Fruit fly (Drosophila melanogaster) whole organism, embryonic: ENCODE measurements around the gene Dhdds.

ENCODE experiments used
- Antp ChIP-seq: fragments of 200-800 bp; sonication (Bioruptor generic); optimal IDR thresholded peaks from 3 replicates; lab custom pipeline; 2016; ENCODE audit warnings: missing biosample characterization, missing genetic modification characterization
- Bdp1 ChIP-seq: fragments of 200-800 bp; sonication (Bioruptor generic); optimal IDR thresholded peaks from 3 replicates; lab custom pipeline; 2016; ENCODE audit warnings: missing biosample characterization, missing genetic modification characterization
- CG10431 ChIP-seq: fragments of 200-800 bp; sonication (Bioruptor generic); optimal IDR thresholded peaks from 3 replicates; lab custom pipeline; 2018; ENCODE audit warnings: missing biosample characterization, mild to moderate bottlenecking, missing genetic modification characterization
- CG10462 ChIP-seq: fragments of 200-800 bp; sonication (Bioruptor generic); optimal IDR thresholded peaks from 2 replicates; lab custom pipeline; 2016; ENCODE audit warnings: missing biosample characterization, missing genetic modification characterization
- CG12155 ChIP-seq: fragments of 200-800 bp; sonication (Bioruptor generic); optimal IDR thresholded peaks from 3 replicates; lab custom pipeline; 2016; ENCODE audit warnings: missing biosample characterization, missing genetic modification characterization
- CG12299 ChIP-seq: fragments of 200-800 bp; sonication (Bioruptor generic); optimal IDR thresholded peaks from 2 replicates; lab custom pipeline; 2018; ENCODE audit warnings: missing biosample characterization, mild to moderate bottlenecking, missing genetic modification characterization
- CG12769 ChIP-seq: fragments of 200-800 bp; sonication (Bioruptor generic); optimal IDR thresholded peaks from 2 replicates; lab custom pipeline; 2019; ENCODE audit warnings: missing biosample characterization, mild to moderate bottlenecking, missing genetic modification characterization, moderate library complexity
- CG13775 ChIP-seq: fragments of 200-800 bp; sonication (Bioruptor generic); optimal IDR thresholded peaks from 3 replicates; lab custom pipeline; 2017; ENCODE audit warnings: missing biosample characterization, mild to moderate bottlenecking, missing genetic modification characterization
- CG14050 ChIP-seq: fragments of 200-800 bp; sonication (Bioruptor generic); IDR thresholded peaks from 3 replicates; pipeline ENCODE4 v1.3.6; 2022; ENCODE audit warnings: missing biosample characterization, missing genetic modification characterization
- CG16779 ChIP-seq: fragments of 200-800 bp; sonication (Bioruptor generic); IDR thresholded peaks from 2 replicates; pipeline ENCODE4 v1.3.6; 2022; ENCODE audit warnings: missing biosample characterization, missing genetic modification characterization
- CG17359 ChIP-seq: fragments of 200-800 bp; sonication (Bioruptor generic); optimal IDR thresholded peaks from 3 replicates; lab custom pipeline; 2018; ENCODE audit warnings: missing biosample characterization, mild to moderate bottlenecking, missing genetic modification characterization, moderate library complexity
- CG17385 ChIP-seq: fragments of 200-800 bp; sonication (Bioruptor generic); optimal IDR thresholded peaks from 3 replicates; lab custom pipeline; 2018; ENCODE audit warnings: missing biosample characterization, mild to moderate bottlenecking, missing genetic modification characterization
- CG18262 ChIP-seq: fragments of 200-800 bp; optimal IDR thresholded peaks from 3 replicates; lab custom pipeline; 2019; ENCODE audit warnings: missing biosample characterization, mild to moderate bottlenecking, missing genetic modification characterization, moderate library complexity
- CG18599 ChIP-seq: fragments of 200-800 bp; sonication (Bioruptor generic); optimal IDR thresholded peaks from 3 replicates; lab custom pipeline; 2017; ENCODE audit warnings: missing biosample characterization, missing genetic modification characterization, mild to moderate bottlenecking, moderate library complexity, missing genetic modification reagents
- CG18764 ChIP-seq: fragments of 200-800 bp; sonication (Bioruptor generic); optimal IDR thresholded peaks from 3 replicates; lab custom pipeline; 2016; ENCODE audit warnings: missing biosample characterization, missing genetic modification characterization
- CG2202 ChIP-seq: fragments of 200-800 bp; sonication (Bioruptor generic); optimal IDR thresholded peaks from 2 replicates; lab custom pipeline; 2018; ENCODE audit warnings: missing biosample characterization, mild to moderate bottlenecking, missing genetic modification characterization
- CG30403 ChIP-seq: fragments of 200-800 bp; sonication (Bioruptor generic); optimal IDR thresholded peaks from 3 replicates; lab custom pipeline; 2016; ENCODE audit warnings: missing biosample characterization, missing genetic modification characterization
- CG3065 ChIP-seq: fragments of 200-800 bp; sonication (Bioruptor generic); optimal IDR thresholded peaks from 2 replicates; lab custom pipeline; 2016; ENCODE audit warnings: missing biosample characterization, missing genetic modification characterization
- CG32772 ChIP-seq: fragments of 200-800 bp; sonication (Bioruptor generic); IDR thresholded peaks from 2 replicates; pipeline ENCODE4 v1.3.6; 2022; ENCODE audit warnings: missing biosample characterization, missing genetic modification characterization
- CG3838 ChIP-seq: fragments of 200-800 bp; sonication (Bioruptor generic); optimal IDR thresholded peaks from 3 replicates; lab custom pipeline; 2016; ENCODE audit warnings: missing biosample characterization, missing genetic modification characterization
- CG6689 ChIP-seq: fragments of 200-800 bp; sonication (Bioruptor generic); IDR thresholded peaks from 2 replicates; pipeline ENCODE4 v1.3.6; 2022; ENCODE audit warnings: missing biosample characterization, missing genetic modification characterization
- CG6765 ChIP-seq: fragments of 200-800 bp; sonication (Bioruptor generic); optimal IDR thresholded peaks from 3 replicates; lab custom pipeline; 2017; ENCODE audit warnings: missing biosample characterization, mild to moderate bottlenecking, missing genetic modification characterization
- CG7271 ChIP-seq: fragments of 200-800 bp; sonication (Bioruptor generic); optimal IDR thresholded peaks from 2 replicates; lab custom pipeline; 2018; ENCODE audit warnings: missing biosample characterization, mild to moderate bottlenecking, missing genetic modification characterization, moderate library complexity
- CG7987 ChIP-seq: fragments of 200-800 bp; sonication (Bioruptor generic); optimal IDR thresholded peaks from 2 replicates; lab custom pipeline; 2018; ENCODE audit warnings: missing biosample characterization, mild to moderate bottlenecking, missing genetic modification characterization, moderate library complexity
- CHES-1-like ChIP-seq: fragments of 200-800 bp; sonication (Bioruptor generic); optimal IDR thresholded peaks from 2 replicates; lab custom pipeline; 2016; ENCODE audit warnings: missing biosample characterization, missing genetic modification characterization
- Dip2 ChIP-seq: fragments of 200-800 bp; sonication (Bioruptor generic); IDR thresholded peaks from 2 replicates; pipeline ENCODE4 v1.3.6; 2022; ENCODE audit warnings: missing biosample characterization, missing genetic modification characterization
- Dp ChIP-seq: fragments of 200-800 bp; sonication (Bioruptor generic); optimal IDR thresholded peaks from 2 replicates; lab custom pipeline; 2018; ENCODE audit warnings: missing biosample characterization, mild to moderate bottlenecking, missing genetic modification characterization, moderate library complexity
- MESR4 ChIP-seq: fragments of 200-800 bp; sonication (Bioruptor generic); optimal IDR thresholded peaks from 2 replicates; lab custom pipeline; 2018; ENCODE audit warnings: missing biosample characterization, mild to moderate bottlenecking, missing genetic modification characterization, moderate library complexity
- NC2β ChIP-seq: fragments of 200-800 bp; sonication (Bioruptor generic); optimal IDR thresholded peaks from 2 replicates; lab custom pipeline; 2016; ENCODE audit warnings: missing biosample characterization, missing genetic modification characterization
- Ravus ChIP-seq: fragments of 200-800 bp; sonication (Bioruptor generic); IDR thresholded peaks from 2 replicates; pipeline ENCODE4 v1.3.6; 2022; ENCODE audit warnings: missing biosample characterization, missing genetic modification characterization
- Scr ChIP-seq: fragments of 200-800 bp; sonication (Bioruptor generic); IDR thresholded peaks from 2 replicates; pipeline ENCODE4 v1.3.6; 2022; ENCODE audit warnings: missing biosample characterization, missing genetic modification characterization; ENCODE audit not compliant: partially characterized antibody
- Stat92E ChIP-seq, 3 experiments: fragments of >200 bp in 2 of 3; fragments of 200-800 bp in 1 of 3; sonication (Bioruptor generic) in 1 of 3; optimal IDR thresholded peaks; 2 replicates each; lab custom pipeline; 2017 to 2019; ENCODE audit warnings: missing biosample characterization in 3 of 3, missing genetic modification characterization in 3 of 3, mild to moderate bottlenecking in 1 of 3, moderate library complexity in 1 of 3
- Trl ChIP-seq, 3 experiments: fragments of >200 bp in 2 of 3; fragments of 200-800 bp in 1 of 3; sonication (Bioruptor generic) in 1 of 3; optimal IDR thresholded peaks; 2 replicates in 1 of 3; 3 replicates in 2 of 3; lab custom pipeline; 2016 to 2017; ENCODE audit warnings: missing biosample characterization in 1 of 3, missing genetic modification characterization in 1 of 3
- Xrp1 ChIP-seq: fragments of 200-800 bp; sonication (Bioruptor generic); IDR thresholded peaks from 2 replicates; pipeline ENCODE4 v1.3.6; 2022; ENCODE audit warnings: missing biosample characterization, missing genetic modification characterization
- bsh ChIP-seq, 2 experiments: fragments of 200-800 bp; sonication (Bioruptor generic); optimal IDR thresholded peaks; 2 replicates each; lab custom pipeline; 2017 to 2018; ENCODE audit warnings: mild to moderate bottlenecking in 2 of 2, missing biosample characterization in 2 of 2, missing genetic modification characterization in 2 of 2, moderate library complexity in 1 of 2
- chinmo ChIP-seq: fragments of 200-800 bp; sonication (Bioruptor generic); IDR thresholded peaks from 4 replicates; pipeline ENCODE4 v1.3.6; 2022; ENCODE audit warnings: missing biosample characterization, missing genetic modification characterization; ENCODE audit not compliant: partially characterized antibody
- dysf ChIP-seq: fragments of 200-800 bp; sonication (Bioruptor generic); IDR thresholded peaks from 3 replicates; pipeline ENCODE4 v1.3.6; 2022; ENCODE audit warnings: missing biosample characterization, missing genetic modification characterization
- en ChIP-seq: fragments of 200-800 bp; sonication (Bioruptor generic); optimal IDR thresholded peaks from 2 replicates; lab custom pipeline; 2016; ENCODE audit warnings: missing biosample characterization, missing genetic modification characterization
- fru ChIP-seq: fragments of >200 bp; optimal IDR thresholded peaks from 2 replicates; lab custom pipeline; 2017
- gem ChIP-seq: fragments of 200-800 bp; sonication (Bioruptor generic); optimal IDR thresholded peaks from 2 replicates; lab custom pipeline; 2019; ENCODE audit warnings: missing biosample characterization, mild to moderate bottlenecking, missing genetic modification characterization, moderate library complexity
- hb ChIP-seq: fragments of 200-800 bp; sonication (Bioruptor generic); IDR thresholded peaks from 3 replicates; pipeline ENCODE4 v1.3.6; 2022; ENCODE audit warnings: missing biosample characterization, missing genetic modification characterization; ENCODE audit not compliant: partially characterized antibody
- kni ChIP-seq: fragments of 200-800 bp; sonication (Bioruptor generic); optimal IDR thresholded peaks from 3 replicates; lab custom pipeline; 2017; ENCODE audit warnings: mild to moderate bottlenecking, missing biosample characterization, missing genetic modification reagents, missing genetic modification characterization
- nmo ChIP-seq: fragments of 200-800 bp; sonication (Bioruptor generic); optimal IDR thresholded peaks from 2 replicates; lab custom pipeline; 2018; ENCODE audit warnings: missing biosample characterization, mild to moderate bottlenecking, missing genetic modification characterization, moderate library complexity
- p53 ChIP-seq: fragments of 200-800 bp; sonication (Bioruptor generic); optimal IDR thresholded peaks from 2 replicates; lab custom pipeline; 2016; ENCODE audit warnings: missing biosample characterization, missing genetic modification characterization
- pb ChIP-seq: fragments of 200-800 bp; sonication (Bioruptor generic); optimal IDR thresholded peaks from 3 replicates; lab custom pipeline; 2016; ENCODE audit warnings: missing biosample characterization, missing genetic modification characterization
- pros ChIP-seq: fragments of 200-800 bp; sonication (Bioruptor generic); optimal IDR thresholded peaks from 3 replicates; lab custom pipeline; 2019; ENCODE audit warnings: missing biosample characterization, mild to moderate bottlenecking, missing genetic modification characterization, moderate library complexity
- sqz ChIP-seq: fragments of 200-800 bp; sonication (Bioruptor generic); optimal IDR thresholded peaks from 3 replicates; lab custom pipeline; 2018; ENCODE audit warnings: missing biosample characterization, mild to moderate bottlenecking, missing genetic modification characterization
- tgo ChIP-seq: fragments of 200-800 bp; sonication (Bioruptor generic); IDR thresholded peaks from 3 replicates; pipeline ENCODE4 v1.3.6; 2022; ENCODE audit warnings: missing biosample characterization, missing genetic modification characterization
- toy ChIP-seq: fragments of 200-800 bp; sonication (Bioruptor generic); IDR thresholded peaks from 2 replicates; pipeline ENCODE4 v1.3.6; 2022; ENCODE audit warnings: missing biosample characterization, missing genetic modification characterization
- tup ChIP-seq: fragments of 200-800 bp; sonication (Bioruptor generic); optimal IDR thresholded peaks from 2 replicates; lab custom pipeline; 2016; ENCODE audit warnings: missing biosample characterization, mild to moderate bottlenecking, missing genetic modification characterization, moderate library complexity

Dhdds gene

DNA sequence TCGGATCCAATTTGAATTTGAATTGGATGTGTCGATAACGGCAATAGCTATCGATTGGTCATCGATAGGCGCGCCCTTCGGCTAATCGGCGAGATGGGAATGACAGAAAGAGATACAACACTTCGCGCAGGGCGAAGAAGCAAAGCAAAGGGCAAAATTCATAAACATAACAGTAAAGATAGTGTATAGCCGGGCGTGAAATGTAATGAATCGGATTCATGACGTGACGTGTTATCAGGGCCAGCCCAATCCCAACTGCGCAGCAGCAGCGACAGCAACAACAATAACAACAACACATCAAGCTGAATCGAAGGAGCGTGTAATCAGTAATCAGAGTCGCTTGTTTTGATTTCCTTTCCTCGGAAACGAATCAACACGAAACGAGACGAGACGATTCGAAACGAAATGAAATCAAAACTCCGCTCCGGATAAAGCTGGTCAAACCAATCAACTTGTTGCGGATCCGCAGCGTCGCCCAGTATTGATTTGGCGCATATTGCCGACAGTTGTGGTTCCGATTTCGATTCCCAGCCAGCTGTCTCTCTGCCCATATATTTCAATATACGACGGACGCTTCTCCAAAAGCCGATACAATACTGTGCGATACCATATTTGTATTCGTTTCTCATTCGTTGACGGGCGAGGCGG is 21.0 kb downstream of the Dhdds start, which contains the start of gene snz (continued):
- peak; percentile 74 for TF ChIP-seq Scr (GFP tag; lab: Robert Waterston, UW)
- TF ChIP-seq Ravus (GFP tag; lab: Robert Waterston, UW), result no peak
- TF ChIP-seq fru (lab: Kevin White, UChicago), result no peak
- TF ChIP-seq CG7987 (GFP tag; lab: Kevin White, UChicago), result peak; percentile 23
- TF ChIP-seq Trl (optimal IDR thresholded peaks at IDR 0.05; lab: Kevin White, UChicago), result no peak
- no peak for TF ChIP-seq Trl (GFP tag; optimal IDR thresholded peaks at IDR 0.05; lab: Kevin White, UChicago)
- peak; percentile 81; the same call in 3 of the 4 replicates for TF ChIP-seq chinmo
- peak; percentile 75 for TF ChIP-seq Dp
- no peak for TF ChIP-seq CG2202 (tag; lab: Kevin White, UChicago)
- no peak for TF ChIP-seq dysf
- TF ChIP-seq toy (GFP tag; lab: Robert Waterston, UW), result no peak
- no peak for TF ChIP-seq CG7271 (tag; lab: Kevin White, UChicago)
- TF ChIP-seq MESR4 (GFP tag; lab: Kevin White, UChicago), result peak; percentile 38
- no peak for TF ChIP-seq CG3838
- no peak for TF ChIP-seq NC2β (GFP tag; lab: Kevin White, UChicago)
- TF ChIP-seq pros, result no peak
- TF ChIP-seq p53 (GFP tag; lab: Kevin White, UChicago), result no peak
- no peak for TF ChIP-seq CG6765 (GFP tag; lab: Kevin White, UChicago)
- no peak for TF ChIP-seq Bdp1 (GFP tag; lab: Kevin White, UChicago)
- TF ChIP-seq CG14050 (GFP tag; lab: Robert Waterston, UW), result no peak
- TF ChIP-seq CG18764 (GFP tag; lab: Kevin White, UChicago), result no peak
- peak; percentile 70 for TF ChIP-seq CG12155 (GFP tag; lab: Kevin White, UChicago)
- no peak for TF ChIP-seq pb (GFP tag; lab: Kevin White, UChicago)
- no peak for TF ChIP-seq Dip2 (GFP tag; lab: Robert Waterston, UW)
- TF ChIP-seq tgo (GFP tag; lab: Robert Waterston, UW), result no peak
- TF ChIP-seq CG16779 (GFP tag; lab: Robert Waterston, UW), result no peak
- no peak for TF ChIP-seq CG12769
- TF ChIP-seq CG18599, result no peak
- TF ChIP-seq hb (GFP tag; lab: Robert Waterston, UW), result peak; percentile 75
- TF ChIP-seq gem (tag; lab: Kevin White, UChicago), result no peak
- no peak for TF ChIP-seq CHES-1-like
- TF ChIP-seq tup, result no peak
- peak; percentile 1 for TF ChIP-seq CG17385 (GFP tag; lab: Kevin White, UChicago)
- TF ChIP-seq CG3065, result no peak
- TF ChIP-seq CG10462 (GFP tag; lab: Kevin White, UChicago), result no peak
- TF ChIP-seq CG12299 (tag; lab: Kevin White, UChicago), result no peak
- TF ChIP-seq CG30403 (GFP tag; lab: Kevin White, UChicago), result no peak
- no peak for TF ChIP-seq CG32772 (GFP tag; lab: Robert Waterston, UW)
- no peak for TF ChIP-seq Stat92E (GFP tag; optimal IDR thresholded peaks at IDR 0.05; lab: Kevin White, UChicago)
- no peak for TF ChIP-seq CG10431 (GFP tag; lab: Kevin White, UChicago)
- no peak for TF ChIP-seq sqz
- no peak for TF ChIP-seq CG17359 (tag; lab: Kevin White, UChicago)
- TF ChIP-seq Xrp1 (GFP tag; lab: Robert Waterston, UW), result no peak
- no peak for TF ChIP-seq CG13775
- no peak for TF ChIP-seq CG18262 (tag; lab: Kevin White, UChicago)
- TF ChIP-seq CG6689 (GFP tag; lab: Robert Waterston, UW), result no peak
- peak; percentile 1 for TF ChIP-seq nmo (GFP tag; lab: Kevin White, UChicago)
- no peak for TF ChIP-seq bsh (GFP tag; optimal IDR thresholded peaks at IDR 0.05; lab: Kevin White, UChicago)
- no peak for TF ChIP-seq kni (GFP tag; lab: Kevin White, UChicago)
- no peak for TF ChIP-seq en
- no peak for TF ChIP-seq Antp (GFP tag; lab: Kevin White, UChicago)
